Worm (Caenorhabditis elegans) whole organism, L4 larva: ENCODE data around the gene ZK1290.10.

Experiments
- D1046.2 ChIP-seq: fragments of 200-800 bp; sonication (Bioruptor generic); IDR thresholded peaks from 2 replicates; pipeline ENCODE4 v1.3.6; 2022; ENCODE audit warnings: missing genetic modification characterization, missing compliant biosample characterization
- F37D6.2 ChIP-seq: sonication (generic microtip); optimal IDR thresholded peaks from 2 replicates; lab custom pipeline; 2016; ENCODE audit warnings: mild to moderate bottlenecking, missing genetic modification characterization, missing compliant biosample characterization
- F49E8.2 ChIP-seq: sonication (generic microtip); optimal IDR thresholded peaks from 2 replicates; lab custom pipeline; 2016; ENCODE audit warnings: missing compliant biosample characterization, mild to moderate bottlenecking, missing genetic modification characterization, borderline replicate concordance
- Y105C5A.15 ChIP-seq: fragments of 200-800 bp; sonication (Bioruptor generic); IDR thresholded peaks from 2 replicates; pipeline ENCODE4 v1.3.6; 2022; ENCODE audit warnings: missing genetic modification characterization, missing compliant biosample characterization
- Y48G9A.11 ChIP-seq: fragments of 200-800 bp; sonication (Bioruptor generic); IDR thresholded peaks from 2 replicates; pipeline ENCODE4 v1.3.6; 2022; ENCODE audit warnings: missing genetic modification reagents, missing genetic modification characterization, missing compliant biosample characterization
- Y5F2A.4 ChIP-seq: fragments of 200-800 bp; sonication (Bioruptor generic); optimal IDR thresholded peaks from 2 replicates; lab custom pipeline; 2018; ENCODE audit warnings: mild to moderate bottlenecking, missing genetic modification characterization, missing compliant biosample characterization
- ZK337.2 ChIP-seq: fragments of 200-800 bp; sonication (Bioruptor generic); IDR thresholded peaks from 2 replicates; pipeline ENCODE4 v1.3.6; 2022; ENCODE audit warnings: missing genetic modification reagents, missing genetic modification characterization, missing compliant biosample characterization
- aly-2 ChIP-seq: sonication (generic microtip); optimal IDR thresholded peaks from 2 replicates; lab custom pipeline; 2018; ENCODE audit warnings: missing biosample characterization, missing genetic modification characterization
- ama-1 ChIP-seq: fragments of 150-350 bp; optimal IDR thresholded peaks from 2 replicates; lab custom pipeline; 2014; ENCODE audit warnings: inconsistent platforms, mixed read lengths
- attf-4 ChIP-seq: sonication (generic microtip); optimal IDR thresholded peaks from 3 replicates; lab custom pipeline; 2017; ENCODE audit warnings: missing biosample characterization, missing genetic modification characterization
- ceh-28 ChIP-seq: fragments of 150-350 bp; optimal IDR thresholded peaks from 2 replicates; lab custom pipeline; 2014; ENCODE audit warnings: missing biosample characterization, missing genetic modification reagents, missing genetic modification characterization
- ceh-32 ChIP-seq: sonication (generic microtip); optimal IDR thresholded peaks from 2 replicates; lab custom pipeline; 2016; ENCODE audit warnings: mild to moderate bottlenecking, missing genetic modification characterization, missing compliant biosample characterization; ENCODE audit not compliant: poor library complexity
- ctbp-1 ChIP-seq: fragments of 200-800 bp; sonication (Bioruptor generic); IDR thresholded peaks from 2 replicates; pipeline ENCODE4 v1.3.6; 2022; ENCODE audit warnings: missing genetic modification reagents, missing genetic modification characterization, missing compliant biosample characterization
- daf-12 ChIP-seq: fragments of 150-350 bp; optimal IDR thresholded peaks from 2 replicates; lab custom pipeline; 2014; ENCODE audit warnings: missing biosample characterization, missing genetic modification reagents, missing genetic modification characterization
- dmd-6 ChIP-seq: fragments of 200-800 bp; sonication (Bioruptor generic); IDR thresholded peaks from 2 replicates; pipeline ENCODE4 v1.3.6; 2022; ENCODE audit warnings: missing genetic modification reagents, missing genetic modification characterization, missing compliant biosample characterization
- dmd-8 ChIP-seq: fragments of 200-800 bp; sonication (Bioruptor generic); IDR thresholded peaks from 2 replicates; pipeline ENCODE4 v1.3.6; 2022; ENCODE audit warnings: missing genetic modification characterization, missing compliant biosample characterization
- egl-27 ChIP-seq: sonication (generic microtip); optimal IDR thresholded peaks from 3 replicates; lab custom pipeline; 2017; ENCODE audit warnings: missing biosample characterization, missing genetic modification reagents, missing genetic modification characterization
- egl-43 ChIP-seq: fragments of 200-800 bp; sonication (Bioruptor generic); IDR thresholded peaks from 2 replicates; pipeline ENCODE4 v1.3.6; 2022; ENCODE audit warnings: missing genetic modification reagents, missing genetic modification characterization, missing compliant biosample characterization
- gei-8 ChIP-seq: fragments of 200-800 bp; sonication (Bioruptor generic); optimal IDR thresholded peaks from 2 replicates; lab custom pipeline; 2018; ENCODE audit warnings: mild to moderate bottlenecking, missing genetic modification characterization, missing compliant biosample characterization
- hif-1 ChIP-seq, 2 experiments: sonication (generic microtip); optimal IDR thresholded peaks; 2 replicates each; lab custom pipeline; 2016 to 2017; ENCODE audit warnings: missing compliant biosample characterization in 2 of 2, missing genetic modification characterization in 2 of 2, missing genetic modification reagents in 2 of 2, missing genotype in 2 of 2, mild to moderate bottlenecking in 1 of 2
- hmg-1.1 ChIP-seq: fragments of 200-800 bp; sonication (Bioruptor generic); IDR thresholded peaks from 2 replicates; pipeline ENCODE4 v1.3.6; 2022; ENCODE audit warnings: missing genetic modification reagents, missing genetic modification characterization, missing compliant biosample characterization
- jun-1 ChIP-seq: fragments of 150-350 bp; optimal IDR thresholded peaks from 2 replicates; lab custom pipeline; 2014; ENCODE audit warnings: missing biosample characterization, missing genetic modification reagents, missing genetic modification characterization
- lin-1 ChIP-seq: fragments of 200-800 bp; sonication (Bioruptor generic); IDR thresholded peaks from 2 replicates; pipeline ENCODE4 v1.3.6; 2022; ENCODE audit warnings: missing genetic modification reagents, missing genetic modification characterization, missing compliant biosample characterization
- lin-38 ChIP-seq: fragments of 200-800 bp; sonication (Bioruptor generic); IDR thresholded peaks from 2 replicates; pipeline ENCODE4 v1.3.6; 2022; ENCODE audit warnings: missing genetic modification reagents, missing genetic modification characterization, missing compliant biosample characterization
- lin-39 ChIP-seq: fragments of 150-350 bp; optimal IDR thresholded peaks from 2 replicates; lab custom pipeline; 2014; ENCODE audit warnings: missing biosample characterization, missing genetic modification reagents, missing genetic modification characterization
- lir-3 ChIP-seq: sonication (generic microtip); optimal IDR thresholded peaks from 2 replicates; lab custom pipeline; 2016; ENCODE audit warnings: mild to moderate bottlenecking, missing genetic modification characterization, missing compliant biosample characterization
- lsy-2 ChIP-seq, 2 experiments: fragments of 150-350 bp in 1 of 2; sonication (generic microtip) in 1 of 2; optimal IDR thresholded peaks; 2 replicates each; lab custom pipeline; 2014 to 2017; ENCODE audit warnings: missing biosample characterization in 2 of 2, missing genetic modification characterization in 2 of 2
- mes-2 ChIP-seq: sonication (generic microtip); optimal IDR thresholded peaks from 2 replicates; lab custom pipeline; 2016; ENCODE audit warnings: missing genotype, mild to moderate bottlenecking, missing genetic modification characterization, missing compliant biosample characterization; ENCODE audit not compliant: poor library complexity, severe bottlenecking
- mxl-3 ChIP-seq: fragments of 200-800 bp; sonication (Bioruptor generic); optimal IDR thresholded peaks from 2 replicates; lab custom pipeline; 2018; ENCODE audit warnings: mild to moderate bottlenecking, missing genetic modification characterization, missing compliant biosample characterization
- nhr-10 ChIP-seq: fragments of 150-350 bp; optimal IDR thresholded peaks from 2 replicates; lab custom pipeline; 2014; ENCODE audit warnings: missing biosample characterization, missing genetic modification characterization
- nhr-11 ChIP-seq: fragments of 150-350 bp; optimal IDR thresholded peaks from 2 replicates; lab custom pipeline; 2014; ENCODE audit warnings: missing biosample characterization, missing genetic modification characterization
- nhr-237 ChIP-seq: sonication (generic microtip); optimal IDR thresholded peaks from 2 replicates; lab custom pipeline; 2017; ENCODE audit warnings: missing biosample characterization, missing genetic modification characterization
- nhr-28 ChIP-seq: fragments of 150-350 bp; optimal IDR thresholded peaks from 2 replicates; lab custom pipeline; 2014; ENCODE audit warnings: missing biosample characterization, missing genetic modification characterization
- nhr-41 ChIP-seq: fragments of 200-800 bp; sonication (Bioruptor generic); IDR thresholded peaks from 2 replicates; pipeline ENCODE4 v1.3.6; 2022; ENCODE audit warnings: missing genetic modification reagents, missing genetic modification characterization, missing compliant biosample characterization
- nhr-48 ChIP-seq: sonication (generic microtip); optimal IDR thresholded peaks from 2 replicates; lab custom pipeline; 2016; ENCODE audit warnings: mild to moderate bottlenecking, missing genetic modification characterization, missing compliant biosample characterization
- nhr-6 ChIP-seq: fragments of 150-350 bp; optimal IDR thresholded peaks from 2 replicates; lab custom pipeline; 2014; ENCODE audit warnings: missing biosample characterization, missing genetic modification characterization
- nhr-76 ChIP-seq: fragments of 150-350 bp; optimal IDR thresholded peaks from 2 replicates; lab custom pipeline; 2014; ENCODE audit warnings: missing biosample characterization, missing genetic modification characterization
- nhr-77 ChIP-seq: fragments of 150-350 bp; optimal IDR thresholded peaks from 2 replicates; lab custom pipeline; 2014; ENCODE audit warnings: missing biosample characterization, missing genetic modification characterization
- php-3 ChIP-seq: fragments of 200-800 bp; sonication (Bioruptor generic); IDR thresholded peaks from 2 replicates; pipeline ENCODE4 v1.3.6; 2022; ENCODE audit warnings: missing genetic modification reagents, missing genetic modification characterization, missing compliant biosample characterization
- saeg-2 ChIP-seq: fragments of 200-800 bp; sonication (Bioruptor generic); IDR thresholded peaks from 2 replicates; pipeline ENCODE4 v1.3.6; 2022; ENCODE audit warnings: missing genetic modification reagents, missing genetic modification characterization, missing compliant biosample characterization
- sdz-12 ChIP-seq: fragments of 200-800 bp; sonication (Bioruptor generic); optimal IDR thresholded peaks from 2 replicates; lab custom pipeline; 2018; ENCODE audit warnings: mild to moderate bottlenecking, missing genetic modification characterization, missing compliant biosample characterization
- snpc-1.2 ChIP-seq: fragments of 200-800 bp; sonication (Bioruptor generic); IDR thresholded peaks from 2 replicates; pipeline ENCODE4 v1.3.6; 2022; ENCODE audit warnings: missing genetic modification reagents, missing genetic modification characterization, missing compliant biosample characterization
- snpc-4 ChIP-seq: fragments of 150-350 bp; optimal IDR thresholded peaks from 2 replicates; lab custom pipeline; 2014; ENCODE audit warnings: missing biosample characterization, missing genetic modification characterization
- spr-1 ChIP-seq: sonication (generic microtip); optimal IDR thresholded peaks from 2 replicates; lab custom pipeline; 2016; ENCODE audit warnings: mild to moderate bottlenecking, missing genetic modification characterization, missing compliant biosample characterization
- spr-3 ChIP-seq: fragments of 200-800 bp; sonication (Bioruptor generic); optimal IDR thresholded peaks from 2 replicates; lab custom pipeline; 2018; ENCODE audit warnings: mild to moderate bottlenecking, missing genetic modification characterization, missing compliant biosample characterization
- tag-97 ChIP-seq: fragments of 200-800 bp; sonication (Bioruptor generic); IDR thresholded peaks from 2 replicates; pipeline ENCODE4 v1.3.6; 2022; ENCODE audit warnings: missing genetic modification characterization, missing compliant biosample characterization
- unc-39 ChIP-seq: sonication (generic microtip); optimal IDR thresholded peaks from 2 replicates; lab custom pipeline; 2017; ENCODE audit warnings: missing biosample characterization, missing genetic modification characterization
- unc-62 ChIP-seq, 3 experiments: fragments of 150-350 bp in 1 of 3; sonication (generic microtip); optimal IDR thresholded peaks in 2 of 3; peaks in 1 of 3; 1 replicate in 1 of 3; 2 replicates in 2 of 3; lab custom pipeline; 2014 to 2017; ENCODE audit warnings: missing biosample characterization in 3 of 3, missing genetic modification characterization in 3 of 3, missing genetic modification reagents in 3 of 3, missing genotype in 1 of 3
- zfp-2 ChIP-seq: sonication (generic microtip); optimal IDR thresholded peaks from 2 replicates; lab custom pipeline; 2016; ENCODE audit warnings: mild to moderate bottlenecking, missing genetic modification characterization, missing compliant biosample characterization
- zip-11 ChIP-seq: fragments of 200-800 bp; sonication (Bioruptor generic); IDR thresholded peaks from 2 replicates; pipeline ENCODE4 v1.3.6; 2022; ENCODE audit warnings: missing genetic modification characterization, missing compliant biosample characterization

ZK1290.10 gene

DNA sequence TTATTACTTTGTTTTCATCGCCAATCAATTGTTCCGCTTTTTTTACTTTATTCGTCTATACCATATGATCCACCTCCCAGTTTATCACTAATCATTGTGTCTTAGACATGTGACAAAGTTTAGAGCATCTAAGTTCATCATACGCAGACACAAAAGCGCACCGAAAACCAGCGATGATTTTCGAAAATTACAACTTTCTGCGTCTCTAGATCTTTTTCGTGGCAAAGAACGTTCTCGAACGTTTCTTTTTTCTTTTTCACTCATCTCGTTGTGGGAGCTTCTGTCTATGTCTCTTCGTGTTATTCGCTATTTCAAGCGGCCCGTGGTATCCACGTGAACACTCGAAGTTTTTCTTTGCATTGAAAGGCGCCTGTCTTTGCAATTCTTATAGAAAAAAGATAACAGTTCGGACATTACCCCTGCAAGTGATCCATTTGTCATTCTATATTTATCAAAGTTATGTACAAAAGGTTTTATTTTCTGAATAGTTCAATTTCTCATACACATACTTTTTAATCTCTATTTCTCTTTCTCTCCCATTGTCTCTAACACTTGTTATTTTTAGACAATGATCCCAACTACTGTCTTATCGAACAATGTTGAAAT, 24.5 kb downstream of the ZK1290.10 start, which contains the start of gene ZK1290.5:
ZK1290.5 (plus strand) TSS at position 566 of the 606 bp plus-strand sequence.
- TF ChIP-seq tag-97 (GFP tag; lab: Robert Waterston, UW) (no peak), php-3 (GFP tag; lab: Robert Waterston, UW) (peak; percentile 91), nhr-41 (GFP tag; lab: Robert Waterston, UW) (peak; percentile 79; the same call in 1 of the 2 replicates), zfp-2 (tag; lab: Kevin White, UChicago) (no peak), F49E8.2 (tag; lab: Kevin White, UChicago) (no peak), snpc-1.2 (GFP tag; lab: Robert Waterston, UW) (no peak), attf-4 (tag; lab: Kevin White, UChicago) (no peak), ZK337.2 (no peak), Y105C5A.15 (no peak), lir-3 (tag; lab: Kevin White, UChicago) (no peak), nhr-10 (tag; lab: Kevin White, UChicago) (peak; percentile 83), unc-39 (no peak), Y48G9A.11 (GFP tag; lab: Robert Waterston, UW) (no peak), gei-8 (GFP tag; lab: Kevin White, UChicago) (peak; percentile 96), nhr-48 (peak; percentile 98), saeg-2 (GFP tag; lab: Robert Waterston, UW) (peak; percentile 26; the same call in 1 of the 2 replicates), ctbp-1 (GFP tag; lab: Robert Waterston, UW) (peak; percentile 75), hmg-1.1 (GFP tag; lab: Robert Waterston, UW) (peak; percentile 62), ceh-32 (no peak), mxl-3 (GFP tag; lab: Kevin White, UChicago) (peak; percentile 52), egl-27 (tag; lab: Kevin White, UChicago) (no peak), dmd-8 (GFP tag; lab: Robert Waterston, UW) (no peak), dmd-6 (GFP tag; lab: Robert Waterston, UW) (peak; percentile 99), unc-62 (GFP tag; optimal IDR thresholded peaks at IDR 0.05 in 1 of 2; lab: Kevin White, UChicago) (peak in 1 of 2 experiments; percentile 91), unc-62 (tag; optimal IDR thresholded peaks at IDR 0.05; lab: Kevin White, UChicago) (no peak), nhr-6 (tag; lab: Kevin White, UChicago) (no peak), D1046.2 (no peak), ceh-28 (tag; lab: Kevin White, UChicago) (no peak), egl-43 (no peak), nhr-11 (peak; percentile 89), lin-1 (GFP tag; lab: Robert Waterston, UW) (peak; percentile 87), lin-38 (GFP tag; lab: Robert Waterston, UW) (no peak), lin-39 (tag; lab: Kevin White, UChicago) (no peak), mes-2 (tag; lab: Kevin White, UChicago) (peak; percentile 56), nhr-77 (tag; lab: Kevin White, UChicago) (peak; percentile 72), snpc-4 (no peak), zip-11 (GFP tag; lab: Robert Waterston, UW) (no peak), sdz-12 (GFP tag; lab: Kevin White, UChicago) (no peak), nhr-28 (tag; lab: Kevin White, UChicago) (peak; percentile 91), hif-1 (tag; optimal IDR thresholded peaks at IDR 0.05; lab: Kevin White, UChicago) (peak in 1 of 2 experiments; percentile 69), Y5F2A.4 (GFP tag; lab: Kevin White, UChicago) (no peak), F37D6.2 (tag; lab: Kevin White, UChicago) (no peak), spr-1 (tag; lab: Kevin White, UChicago) (peak; percentile 75), nhr-237 (no peak), ama-1 (lab: Kevin White, UChicago) (no peak), aly-2 (tag; lab: Kevin White, UChicago) (no peak), spr-3 (GFP tag; lab: Kevin White, UChicago) (no peak), nhr-76 (peak; percentile 63), daf-12 (no peak), lsy-2 (tag; optimal IDR thresholded peaks at IDR 0.05; lab: Kevin White, UChicago) (peak; percentile 36 to 89), jun-1 (tag; lab: Kevin White, UChicago) (no peak)
